Worm (Caenorhabditis elegans): ENCODE results near the gene C01G10.14.

DNA sequence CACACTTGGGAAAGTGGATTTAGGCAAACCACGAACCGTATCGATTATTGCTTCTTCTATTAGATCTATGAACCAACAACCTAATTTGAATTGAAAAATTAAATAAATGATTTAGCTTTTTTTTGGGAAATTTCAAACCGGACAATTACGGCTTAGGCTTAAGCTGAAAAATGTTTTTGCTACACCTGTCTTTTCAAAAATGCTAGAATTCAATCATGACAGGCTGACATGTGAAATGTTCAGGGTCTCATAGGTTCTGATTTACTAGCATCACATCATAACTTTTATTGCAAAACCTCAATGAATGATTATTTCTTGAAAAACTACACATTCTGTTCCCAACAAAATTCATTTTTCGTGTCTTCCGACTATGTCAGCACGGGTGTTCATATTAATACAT, 47.5 kb upstream of the C01G10.14 start, which contains the start of gene srh-55:
- TF ChIP-seq ama-1 (optimal IDR thresholded peaks at IDR 0.05) (no peak), ceh-63 (GFP tag; optimal IDR thresholded peaks at IDR 0.05) (no peak), egl-27 (tag; optimal IDR thresholded peaks at IDR 0.05) (no peak), ceh-88 (GFP tag; IDR thresholded peaks at IDR 0.05) (no peak), sptf-1 (tag; optimal IDR thresholded peaks at IDR 0.05) (no peak), lin-14 (GFP tag; optimal IDR thresholded peaks at IDR 0.05) (no peak), ceh-82 (tag; optimal IDR thresholded peaks at IDR 0.05) (no peak)
